Worm (Caenorhabditis elegans): ENCODE data around the gene F36A4.3.

ce11 chrIV:4264649-4265048 is 4.8 kb upstream of the F36A4.3 start:
- TF ChIP-seq tbx-2 (tag; optimal IDR thresholded peaks at IDR 0.05) (peak; percentile 6), nfya-1 (tag; optimal IDR thresholded peaks at IDR 0.05) (no peak), tbx-7 (tag; optimal IDR thresholded peaks at IDR 0.05) (no peak), ttx-3 (tag; optimal IDR thresholded peaks at IDR 0.05) (no peak), syd-9 (tag; optimal IDR thresholded peaks at IDR 0.05) (no peak), hlh-8 (tag; optimal IDR thresholded peaks at IDR 0.05) (no peak), nhr-11 (tag; optimal IDR thresholded peaks at IDR 0.05) (no peak), sox-4 (tag; optimal IDR thresholded peaks at IDR 0.05) (no peak), elt-2 (tag; optimal IDR thresholded peaks at IDR 0.05) (no peak), mec-3 (tag; optimal IDR thresholded peaks at IDR 0.05; ENCODE audit: borderline replicate concordance) (no peak), rnt-1 (tag; optimal IDR thresholded peaks at IDR 0.05) (no peak), npax-4 (tag; optimal IDR thresholded peaks at IDR 0.05) (no peak), ceh-9 (tag; optimal IDR thresholded peaks at IDR 0.05) (no peak)

Measured in whole organism, late embryonic.